Fruit fly (Drosophila melanogaster) whole organism, embryonic: Measurements from ENCODE around the gene CG17321.

Experiments used
- B-H2 ChIP-seq: fragments of 200-800 bp; sonication (Bioruptor generic); optimal IDR thresholded peaks from 2 replicates; lab custom pipeline; 2018; ENCODE audit warnings: missing biosample characterization, mild to moderate bottlenecking, missing genetic modification characterization
- BEAF-32 ChIP-seq: fragments of 200-800 bp; sonication (Bioruptor generic); optimal IDR thresholded peaks from 3 replicates; lab custom pipeline; 2017; ENCODE audit warnings: missing biosample characterization, missing genetic modification characterization, mild to moderate bottlenecking, moderate library complexity, missing genetic modification reagents
- C15 ChIP-seq: fragments of 200-800 bp; sonication (Bioruptor generic); IDR thresholded peaks from 3 replicates; pipeline ENCODE4 v1.3.6; 2022; ENCODE audit warnings: missing biosample characterization, missing genetic modification characterization
- CG12155 ChIP-seq: fragments of 200-800 bp; sonication (Bioruptor generic); optimal IDR thresholded peaks from 3 replicates; lab custom pipeline; 2016; ENCODE audit warnings: missing biosample characterization, missing genetic modification characterization
- CG12219 ChIP-seq: fragments of 200-800 bp; sonication (Bioruptor generic); optimal IDR thresholded peaks from 3 replicates; lab custom pipeline; 2018; ENCODE audit warnings: missing biosample characterization, mild to moderate bottlenecking, missing genetic modification characterization
- CG13424 ChIP-seq: fragments of 200-800 bp; sonication (Bioruptor generic); optimal IDR thresholded peaks from 2 replicates; lab custom pipeline; 2019; ENCODE audit warnings: missing biosample characterization, mild to moderate bottlenecking, missing genetic modification characterization, moderate library complexity
- CG14014 ChIP-seq: fragments of 200-800 bp; sonication (Bioruptor generic); IDR thresholded peaks from 2 replicates; pipeline ENCODE4 v1.3.6; 2022; ENCODE audit warnings: missing biosample characterization, missing genetic modification characterization
- CG1529 ChIP-seq: fragments of 200-800 bp; sonication (Bioruptor generic); optimal IDR thresholded peaks from 3 replicates; lab custom pipeline; 2018; ENCODE audit warnings: missing biosample characterization, missing genetic modification characterization
- CG15601 ChIP-seq: fragments of 200-800 bp; sonication (Bioruptor generic); optimal IDR thresholded peaks from 3 replicates; lab custom pipeline; 2019; ENCODE audit warnings: missing biosample characterization, mild to moderate bottlenecking, missing genetic modification characterization, moderate library complexity
- CG1832 ChIP-seq: fragments of 200-800 bp; sonication (Bioruptor generic); optimal IDR thresholded peaks from 2 replicates; lab custom pipeline; 2017; ENCODE audit warnings: missing biosample characterization, mild to moderate bottlenecking, missing genetic modification characterization, inconsistent platforms
- CG2678 ChIP-seq: fragments of 200-800 bp; sonication (Bioruptor generic); optimal IDR thresholded peaks from 3 replicates; lab custom pipeline; 2019; ENCODE audit warnings: missing biosample characterization, mild to moderate bottlenecking, missing genetic modification characterization, moderate library complexity
- CG33213 ChIP-seq: fragments of 200-800 bp; sonication (Bioruptor generic); optimal IDR thresholded peaks from 3 replicates; lab custom pipeline; 2016; ENCODE audit warnings: missing biosample characterization, missing genetic modification characterization
- CG33557 ChIP-seq: fragments of 200-800 bp; sonication (Bioruptor generic); optimal IDR thresholded peaks from 2 replicates; lab custom pipeline; 2019; ENCODE audit warnings: missing biosample characterization, mild to moderate bottlenecking, missing genetic modification characterization, moderate library complexity
- CG34422 ChIP-seq: fragments of 200-800 bp; sonication (Bioruptor generic); IDR thresholded peaks from 3 replicates; pipeline ENCODE4 v1.3.6; 2022; ENCODE audit warnings: missing biosample characterization, missing genetic modification characterization
- CG6654 ChIP-seq: fragments of 200-800 bp; sonication (Bioruptor generic); optimal IDR thresholded peaks from 2 replicates; lab custom pipeline; 2017; ENCODE audit warnings: missing biosample characterization, mild to moderate bottlenecking, missing genetic modification characterization
- CG7271 ChIP-seq: fragments of 200-800 bp; sonication (Bioruptor generic); optimal IDR thresholded peaks from 2 replicates; lab custom pipeline; 2018; ENCODE audit warnings: missing biosample characterization, mild to moderate bottlenecking, missing genetic modification characterization, moderate library complexity
- CG7357 ChIP-seq: fragments of 200-800 bp; sonication (Bioruptor generic); IDR thresholded peaks from 3 replicates; pipeline ENCODE4 v1.3.6; 2022; ENCODE audit warnings: missing biosample characterization, missing genetic modification characterization
- CG8290 ChIP-seq, 3 experiments: fragments of 200-800 bp; sonication (Bioruptor generic); optimal IDR thresholded peaks; 2 replicates each; lab custom pipeline; 2016 to 2019; ENCODE audit warnings: missing biosample characterization in 3 of 3, missing genetic modification characterization in 3 of 3, mild to moderate bottlenecking in 2 of 3, moderate library complexity in 1 of 3
- CG8388 ChIP-seq: fragments of 200-800 bp; sonication (Bioruptor generic); optimal IDR thresholded peaks from 2 replicates; lab custom pipeline; 2019; ENCODE audit warnings: missing biosample characterization, mild to moderate bottlenecking, missing genetic modification characterization, moderate library complexity
- CHES-1-like ChIP-seq: fragments of 200-800 bp; sonication (Bioruptor generic); optimal IDR thresholded peaks from 2 replicates; lab custom pipeline; 2016; ENCODE audit warnings: missing biosample characterization, missing genetic modification characterization
- D ChIP-seq, 2 experiments: fragments of 200-800 bp in 1 of 2; fragments of >200 bp in 1 of 2; sonication (Bioruptor generic) in 1 of 2; optimal IDR thresholded peaks; 2 replicates in 1 of 2; 3 replicates in 1 of 2; lab custom pipeline; 2017; ENCODE audit warnings: mild to moderate bottlenecking in 1 of 2, missing biosample characterization in 1 of 2, missing genetic modification characterization in 1 of 2, missing genetic modification reagents in 1 of 2
- Doc3 ChIP-seq: fragments of 200-800 bp; sonication (Bioruptor generic); IDR thresholded peaks from 3 replicates; pipeline ENCODE4 v1.3.6; 2022; ENCODE audit warnings: missing biosample characterization, missing genetic modification characterization; ENCODE audit not compliant: partially characterized antibody
- Fer1 ChIP-seq: fragments of 200-800 bp; sonication (Bioruptor generic); optimal IDR thresholded peaks from 2 replicates; lab custom pipeline; 2017; ENCODE audit warnings: missing biosample characterization, mild to moderate bottlenecking, missing genetic modification characterization
- Hand ChIP-seq: fragments of 200-800 bp; sonication (Bioruptor generic); optimal IDR thresholded peaks from 2 replicates; lab custom pipeline; 2017; ENCODE audit warnings: mild to moderate bottlenecking, missing biosample characterization, missing genetic modification reagents, missing genetic modification characterization
- Hmr ChIP-seq: fragments of 200-800 bp; sonication (Bioruptor generic); optimal IDR thresholded peaks from 3 replicates; lab custom pipeline; 2017; ENCODE audit warnings: mild to moderate bottlenecking, missing biosample characterization, missing genetic modification reagents, missing genetic modification characterization
- MBD-R2 ChIP-seq: fragments of 200-800 bp; sonication (Bioruptor generic); IDR thresholded peaks from 2 replicates; pipeline ENCODE4 v1.3.6; 2022; ENCODE audit warnings: missing biosample characterization, missing genetic modification characterization
- Med ChIP-seq: fragments of 200-800 bp; sonication (Bioruptor generic); peaks from one replicate; lab custom pipeline; 2016; ENCODE audit warnings: missing biosample characterization, missing genetic modification characterization, mild to moderate bottlenecking, inconsistent platforms, moderate library complexity
- Sry-β ChIP-seq: fragments of 200-800 bp; sonication (Bioruptor generic); optimal IDR thresholded peaks from 2 replicates; lab custom pipeline; 2018; ENCODE audit warnings: missing biosample characterization, mild to moderate bottlenecking, missing genetic modification characterization, moderate library complexity
- TFAM ChIP-seq: fragments of 200-800 bp; sonication (Bioruptor generic); optimal IDR thresholded peaks from 2 replicates; lab custom pipeline; 2017; ENCODE audit warnings: missing biosample characterization, missing genetic modification characterization, inconsistent platforms
- Trl ChIP-seq, 3 experiments: fragments of >200 bp in 2 of 3; fragments of 200-800 bp in 1 of 3; sonication (Bioruptor generic) in 1 of 3; optimal IDR thresholded peaks; 2 replicates in 1 of 3; 3 replicates in 2 of 3; lab custom pipeline; 2016 to 2017; ENCODE audit warnings: missing biosample characterization in 1 of 3, missing genetic modification characterization in 1 of 3
- ash1 ChIP-seq: fragments of 200-800 bp; sonication (Bioruptor generic); optimal IDR thresholded peaks from 2 replicates; lab custom pipeline; 2018; ENCODE audit warnings: missing biosample characterization, mild to moderate bottlenecking, missing genetic modification characterization
- emc ChIP-seq: fragments of 200-800 bp; sonication (Bioruptor generic); optimal IDR thresholded peaks from 2 replicates; lab custom pipeline; 2016; ENCODE audit warnings: missing biosample characterization, missing genetic modification characterization
- ems ChIP-seq: fragments of 200-800 bp; sonication (Bioruptor generic); optimal IDR thresholded peaks from 3 replicates; lab custom pipeline; 2016; ENCODE audit warnings: missing biosample characterization, missing genetic modification characterization
- fd96Cb ChIP-seq: fragments of 200-800 bp; sonication (Bioruptor generic); optimal IDR thresholded peaks from 2 replicates; lab custom pipeline; 2018; ENCODE audit warnings: missing biosample characterization, mild to moderate bottlenecking, missing genetic modification characterization, moderate library complexity
- ftz-f1 ChIP-seq: fragments of 200-800 bp; sonication (Bioruptor generic); optimal IDR thresholded peaks from 2 replicates; lab custom pipeline; 2016; ENCODE audit warnings: missing biosample characterization, missing genetic modification characterization
- gt ChIP-seq: fragments of 200-800 bp; sonication (Bioruptor generic); IDR thresholded peaks from 2 replicates; pipeline ENCODE4 v1.3.6; 2022; ENCODE audit warnings: missing biosample characterization, missing genetic modification characterization
- h ChIP-seq: fragments of >200 bp; optimal IDR thresholded peaks from 2 replicates; lab custom pipeline; 2017
- ken ChIP-seq: fragments of 200-800 bp; sonication (Bioruptor generic); IDR thresholded peaks from 3 replicates; pipeline ENCODE4 v1.3.6; 2022; ENCODE audit warnings: missing biosample characterization, missing genetic modification characterization
- klu ChIP-seq: fragments of 200-800 bp; sonication (Bioruptor generic); IDR thresholded peaks from 2 replicates; pipeline ENCODE4 v1.3.6; 2022; ENCODE audit warnings: missing biosample characterization, missing genetic modification characterization
- knrl ChIP-seq: fragments of 200-800 bp; sonication (Bioruptor generic); IDR thresholded peaks from 3 replicates; pipeline ENCODE4 v1.3.6; 2022; ENCODE audit warnings: missing biosample characterization, missing genetic modification characterization; ENCODE audit not compliant: partially characterized antibody
- lilli ChIP-seq: fragments of 200-800 bp; sonication (Bioruptor generic); optimal IDR thresholded peaks from 3 replicates; lab custom pipeline; 2016; ENCODE audit warnings: missing biosample characterization, missing genetic modification characterization
- org-1 ChIP-seq: fragments of 200-800 bp; sonication (Bioruptor generic); optimal IDR thresholded peaks from 2 replicates; lab custom pipeline; 2017; ENCODE audit warnings: missing biosample characterization, missing genetic modification characterization
- otp ChIP-seq: fragments of 200-800 bp; sonication (Bioruptor generic); IDR thresholded peaks from 3 replicates; pipeline ENCODE4, ENCODE4 v1.3.6; 2022; ENCODE audit warnings: missing biosample characterization, missing genetic modification characterization
- run ChIP-seq: fragments of 200-800 bp; sonication (Bioruptor generic); optimal IDR thresholded peaks from 3 replicates; lab custom pipeline; 2018; ENCODE audit warnings: missing biosample characterization, mild to moderate bottlenecking, missing genetic modification characterization
- sc ChIP-seq, 3 experiments: fragments of >200 bp in 2 of 3; fragments of 200-800 bp in 1 of 3; sonication (Bioruptor generic) in 1 of 3; optimal IDR thresholded peaks; 2 replicates in 2 of 3; 3 replicates in 1 of 3; lab custom pipeline; 2017; ENCODE audit warnings: mild to moderate bottlenecking in 1 of 3, missing biosample characterization in 1 of 3, missing genetic modification characterization in 1 of 3, missing genetic modification reagents in 1 of 3
- stwl ChIP-seq: fragments of 200-800 bp; sonication (Bioruptor generic); optimal IDR thresholded peaks from 3 replicates; lab custom pipeline; 2018; ENCODE audit warnings: missing biosample characterization, mild to moderate bottlenecking, missing genetic modification characterization, moderate library complexity
- yki ChIP-seq: fragments of >200 bp; optimal IDR thresholded peaks from 3 replicates; lab custom pipeline; 2018
- z ChIP-seq: fragments of 200-800 bp; sonication (Bioruptor generic); IDR thresholded peaks from 3 replicates; pipeline ENCODE4 v1.3.6; 2022; ENCODE audit warnings: missing biosample characterization, missing genetic modification characterization
- zfh2 ChIP-seq: fragments of 200-800 bp; sonication (Bioruptor generic); optimal IDR thresholded peaks from 2 replicates; lab custom pipeline; 2016; ENCODE audit warnings: missing biosample characterization, missing genetic modification characterization

CG17321 gene

DNA sequence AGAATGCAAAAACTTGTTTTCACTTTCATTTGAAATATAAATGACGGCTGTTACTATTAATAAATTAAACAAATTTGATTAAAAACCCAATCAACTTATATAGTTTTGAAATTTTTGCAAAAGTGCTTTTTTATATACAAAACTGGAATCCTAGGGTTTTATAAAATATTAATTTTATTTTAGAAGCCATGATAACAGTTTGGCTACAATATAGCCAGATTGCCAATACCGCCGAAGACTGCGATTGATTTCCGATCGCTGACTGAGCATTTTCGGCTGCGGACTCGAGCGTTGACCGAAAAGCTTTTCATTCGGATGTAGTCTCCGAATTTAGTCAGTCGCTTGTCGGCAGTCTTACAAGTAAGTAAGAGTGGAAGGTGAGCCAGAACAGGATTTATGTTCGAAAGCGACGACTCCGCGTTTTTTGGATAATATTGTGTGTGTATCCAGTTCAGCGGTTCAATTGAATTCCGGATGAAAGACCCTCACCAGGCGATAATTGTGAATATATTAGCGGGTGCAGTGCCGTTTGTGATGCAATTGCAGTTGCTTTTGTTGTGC, 21.7 kb upstream of the CG17321 start, which contains the start of gene Ugt36D1 (continued):
- no peak for TF ChIP-seq klu (GFP tag; lab: Robert Waterston, UW)
- no peak for TF ChIP-seq fd96Cb
- no peak for TF ChIP-seq CG13424 (tag; lab: Kevin White, UChicago)
- no peak for TF ChIP-seq CG7271 (tag; lab: Kevin White, UChicago)
- TF ChIP-seq run: no peak
- peak; percentile 53 for TF ChIP-seq ftz-f1 (GFP tag; lab: Kevin White, UChicago)
- no peak for TF ChIP-seq stwl (tag; lab: Kevin White, UChicago)
- no peak for TF ChIP-seq CG8290 (GFP tag; optimal IDR thresholded peaks at IDR 0.05; lab: Kevin White, UChicago)
- TF ChIP-seq CG8290 (tag; optimal IDR thresholded peaks at IDR 0.05; lab: Kevin White, UChicago): peak in 1 of 2 experiments; percentile 47
- TF ChIP-seq gt (GFP tag; lab: Robert Waterston, UW): no peak
- TF ChIP-seq lilli (GFP tag; lab: Kevin White, UChicago): no peak
- no peak for TF ChIP-seq org-1 (GFP tag; lab: Kevin White, UChicago)
- TF ChIP-seq Med (GFP tag; lab: Kevin White, UChicago): peak; percentile 88
- TF ChIP-seq Fer1 (GFP tag; lab: Kevin White, UChicago): no peak
- TF ChIP-seq CG1529 (GFP tag; lab: Kevin White, UChicago): no peak
- TF ChIP-seq CHES-1-like (GFP tag; lab: Kevin White, UChicago): no peak
- TF ChIP-seq CG33213 (GFP tag; lab: Kevin White, UChicago): no peak
- TF ChIP-seq CG6654 (GFP tag; lab: Kevin White, UChicago): no peak
- no peak for TF ChIP-seq ken
- no peak for TF ChIP-seq CG12155 (GFP tag; lab: Kevin White, UChicago)
- TF ChIP-seq emc (GFP tag; lab: Kevin White, UChicago): no peak
- peak; percentile 93 for TF ChIP-seq Sry-β
- 0 out of 2 replicates have a peak, but pooled peaks have one; percentile 23 for TF ChIP-seq CG14014
- no peak for TF ChIP-seq CG15601 (tag; lab: Kevin White, UChicago)
- TF ChIP-seq CG8388: no peak
- no peak; the same call in 2 of the 3 replicates for TF ChIP-seq CG34422 (GFP tag; lab: Robert Waterston, UW)
- TF ChIP-seq z (GFP tag; lab: Robert Waterston, UW): no peak
- TF ChIP-seq B-H2 (GFP tag; lab: Kevin White, UChicago): no peak
- TF ChIP-seq Doc3: no peak
- TF ChIP-seq knrl (GFP tag; lab: Robert Waterston, UW): no peak
- no peak for TF ChIP-seq yki (lab: Kevin White, UChicago)
- no peak for TF ChIP-seq CG12219 (GFP tag; lab: Kevin White, UChicago)
- no peak for TF ChIP-seq ems (GFP tag; lab: Kevin White, UChicago)
- TF ChIP-seq otp (GFP tag; lab: Robert Waterston, UW): no peak; the same call in 2 of the 3 replicates
- no peak for TF ChIP-seq CG2678
- TF ChIP-seq TFAM (GFP tag; lab: Kevin White, UChicago): no peak
- TF ChIP-seq D (optimal IDR thresholded peaks at IDR 0.05; lab: Kevin White, UChicago): no peak
- no peak for TF ChIP-seq D (GFP tag; optimal IDR thresholded peaks at IDR 0.05; lab: Kevin White, UChicago)
- no peak for TF ChIP-seq C15 (GFP tag; lab: Robert Waterston, UW)
- no peak for TF ChIP-seq sc (optimal IDR thresholded peaks at IDR 0.05; lab: Kevin White, UChicago)
- no peak for TF ChIP-seq sc (GFP tag; optimal IDR thresholded peaks at IDR 0.05; lab: Kevin White, UChicago)
- TF ChIP-seq MBD-R2 (GFP tag; lab: Robert Waterston, UW): no peak
- TF ChIP-seq ash1 (GFP tag; lab: Kevin White, UChicago): no peak
- TF ChIP-seq Hmr: no peak
- no peak for TF ChIP-seq Hand (GFP tag; lab: Kevin White, UChicago)
- TF ChIP-seq h: no peak
- no peak for TF ChIP-seq BEAF-32 (GFP tag; lab: Kevin White, UChicago)
- TF ChIP-seq CG7357 (GFP tag; lab: Robert Waterston, UW): no peak
- TF ChIP-seq Trl (optimal IDR thresholded peaks at IDR 0.05; lab: Kevin White, UChicago): no peak
- TF ChIP-seq Trl (GFP tag; optimal IDR thresholded peaks at IDR 0.05; lab: Kevin White, UChicago): no peak
- TF ChIP-seq CG1832 (GFP tag; lab: Kevin White, UChicago): no peak
- TF ChIP-seq CG33557 (GFP tag; lab: Kevin White, UChicago): no peak
- no peak for TF ChIP-seq zfh2 (GFP tag; lab: Kevin White, UChicago)
